Fruit fly (Drosophila melanogaster) whole organism, embryonic: ENCODE results near the gene CG14342.

ENCODE experiments used
- ATbp ChIP-seq: fragments of 200-800 bp; sonication (Bioruptor generic); optimal IDR thresholded peaks from 2 replicates; lab custom pipeline; 2017; ENCODE audit warnings: missing biosample characterization, mild to moderate bottlenecking, missing genetic modification characterization, missing genetic modification reagents
- Atf6 ChIP-seq: fragments of 200-800 bp; sonication (Bioruptor generic); IDR thresholded peaks from 2 replicates; pipeline ENCODE4 v1.3.6; 2022; ENCODE audit warnings: missing biosample characterization, missing genetic modification characterization
- Awh ChIP-seq: fragments of 200-800 bp; sonication (Bioruptor generic); IDR thresholded peaks from 2 replicates; pipeline ENCODE4, ENCODE4 v1.3.6; 2022; ENCODE audit warnings: missing biosample characterization, missing genetic modification characterization
- CG10366 ChIP-seq: fragments of 200-800 bp; sonication (Bioruptor generic); IDR thresholded peaks from 2 replicates; pipeline ENCODE4 v1.3.6; 2022; ENCODE audit warnings: missing biosample characterization, missing genetic modification characterization
- CG12659 ChIP-seq: fragments of 200-800 bp; sonication (Bioruptor generic); optimal IDR thresholded peaks from 3 replicates; lab custom pipeline; 2017; ENCODE audit warnings: mild to moderate bottlenecking, missing biosample characterization, missing genetic modification reagents, missing genetic modification characterization
- CG14014 ChIP-seq: fragments of 200-800 bp; sonication (Bioruptor generic); IDR thresholded peaks from 2 replicates; pipeline ENCODE4 v1.3.6; 2022; ENCODE audit warnings: missing biosample characterization, missing genetic modification characterization
- CG14050 ChIP-seq: fragments of 200-800 bp; sonication (Bioruptor generic); IDR thresholded peaks from 3 replicates; pipeline ENCODE4 v1.3.6; 2022; ENCODE audit warnings: missing biosample characterization, missing genetic modification characterization
- CG15269 ChIP-seq: fragments of 200-800 bp; sonication (Bioruptor generic); optimal IDR thresholded peaks from 2 replicates; lab custom pipeline; 2018; ENCODE audit warnings: missing biosample characterization, mild to moderate bottlenecking, missing genetic modification characterization, moderate library complexity
- CG17328 ChIP-seq: fragments of 200-800 bp; sonication (Bioruptor generic); IDR thresholded peaks from 2 replicates; pipeline ENCODE4 v1.3.6; 2022; ENCODE audit warnings: missing biosample characterization, missing genetic modification characterization
- CG18599 ChIP-seq: fragments of 200-800 bp; sonication (Bioruptor generic); optimal IDR thresholded peaks from 3 replicates; lab custom pipeline; 2017; ENCODE audit warnings: missing biosample characterization, missing genetic modification characterization, mild to moderate bottlenecking, moderate library complexity, missing genetic modification reagents
- CG2120 ChIP-seq: fragments of 200-800 bp; sonication (Bioruptor generic); optimal IDR thresholded peaks from 3 replicates; lab custom pipeline; 2016; ENCODE audit warnings: missing biosample characterization, missing genetic modification characterization
- CG2199 ChIP-seq: fragments of 200-800 bp; sonication (Bioruptor generic); IDR thresholded peaks from 3 replicates; pipeline ENCODE4 v1.3.6; 2022; ENCODE audit warnings: missing biosample characterization, missing genetic modification characterization
- CG30403 ChIP-seq: fragments of 200-800 bp; sonication (Bioruptor generic); optimal IDR thresholded peaks from 3 replicates; lab custom pipeline; 2016; ENCODE audit warnings: missing biosample characterization, missing genetic modification characterization
- CG43689 ChIP-seq: fragments of 200-800 bp; sonication (Bioruptor generic); IDR thresholded peaks from 2 replicates; pipeline ENCODE4 v1.3.6; 2022; ENCODE audit warnings: missing biosample characterization, missing genetic modification characterization
- CG4730 ChIP-seq: fragments of 200-800 bp; sonication (Bioruptor generic); IDR thresholded peaks from 2 replicates; pipeline ENCODE4 v1.3.6; 2022; ENCODE audit warnings: missing biosample characterization, missing genetic modification characterization
- CG6854 ChIP-seq: fragments of 200-800 bp; sonication (Bioruptor generic); optimal IDR thresholded peaks from 3 replicates; lab custom pipeline; 2017; ENCODE audit warnings: missing biosample characterization, mild to moderate bottlenecking, missing genetic modification characterization
- CG7372 ChIP-seq: fragments of 200-800 bp; sonication (Bioruptor generic); IDR thresholded peaks from 2 replicates; pipeline ENCODE4 v1.3.6; 2022; ENCODE audit warnings: missing biosample characterization, missing genetic modification characterization
- CG8924 ChIP-seq: fragments of 200-800 bp; optimal IDR thresholded peaks from 3 replicates; lab custom pipeline; 2019; ENCODE audit warnings: missing biosample characterization, mild to moderate bottlenecking, missing genetic modification characterization, moderate library complexity
- CG9437 ChIP-seq: fragments of 200-800 bp; sonication (Bioruptor generic); optimal IDR thresholded peaks from 2 replicates; lab custom pipeline; 2018; ENCODE audit warnings: missing biosample characterization, mild to moderate bottlenecking, missing genetic modification characterization
- CG9932 ChIP-seq: fragments of 200-800 bp; sonication (Bioruptor generic); IDR thresholded peaks from 2 replicates; pipeline ENCODE4 v1.3.6; 2022; ENCODE audit warnings: missing biosample characterization, missing genetic modification characterization
- Dek ChIP-seq: fragments of 200-800 bp; sonication (Bioruptor generic); optimal IDR thresholded peaks from 3 replicates; lab custom pipeline; 2019; ENCODE audit warnings: missing biosample characterization, mild to moderate bottlenecking, missing genetic modification characterization, moderate library complexity
- E2f1 ChIP-seq: fragments of 200-800 bp; sonication (Bioruptor generic); IDR thresholded peaks from 2 replicates; pipeline ENCODE4 v1.3.6; 2022; ENCODE audit warnings: missing biosample characterization, missing genetic modification characterization
- Hand ChIP-seq: fragments of 200-800 bp; sonication (Bioruptor generic); optimal IDR thresholded peaks from 2 replicates; lab custom pipeline; 2017; ENCODE audit warnings: mild to moderate bottlenecking, missing biosample characterization, missing genetic modification reagents, missing genetic modification characterization
- Hmr ChIP-seq: fragments of 200-800 bp; sonication (Bioruptor generic); optimal IDR thresholded peaks from 3 replicates; lab custom pipeline; 2017; ENCODE audit warnings: mild to moderate bottlenecking, missing biosample characterization, missing genetic modification reagents, missing genetic modification characterization
- Hr3 ChIP-seq: fragments of 200-800 bp; sonication (Bioruptor generic); optimal IDR thresholded peaks from 3 replicates; lab custom pipeline; 2016; ENCODE audit warnings: missing biosample characterization, missing genetic modification characterization
- Med ChIP-seq: fragments of 200-800 bp; sonication (Bioruptor generic); peaks from one replicate; lab custom pipeline; 2016; ENCODE audit warnings: missing biosample characterization, missing genetic modification characterization, mild to moderate bottlenecking, inconsistent platforms, moderate library complexity
- PHDP ChIP-seq: fragments of 200-800 bp; sonication (Bioruptor generic); optimal IDR thresholded peaks from 3 replicates; lab custom pipeline; 2018; ENCODE audit warnings: missing biosample characterization, mild to moderate bottlenecking, missing genetic modification characterization, moderate library complexity
- Ptx1 ChIP-seq: fragments of 200-800 bp; sonication (Bioruptor generic); IDR thresholded peaks from 2 replicates; pipeline ENCODE4 v1.3.6; 2022; ENCODE audit warnings: missing biosample characterization, missing genetic modification characterization
- Xrp1 ChIP-seq: fragments of 200-800 bp; sonication (Bioruptor generic); IDR thresholded peaks from 2 replicates; pipeline ENCODE4 v1.3.6; 2022; ENCODE audit warnings: missing biosample characterization, missing genetic modification characterization
- az2 ChIP-seq: fragments of 200-800 bp; sonication (Bioruptor generic); optimal IDR thresholded peaks from 3 replicates; lab custom pipeline; 2016; ENCODE audit warnings: missing biosample characterization, missing genetic modification characterization
- cg ChIP-seq: fragments of 200-800 bp; sonication (Bioruptor generic); optimal IDR thresholded peaks from 3 replicates; lab custom pipeline; 2019; ENCODE audit warnings: missing biosample characterization, mild to moderate bottlenecking, missing genetic modification characterization, moderate library complexity
- chn ChIP-seq: fragments of 200-800 bp; sonication (Bioruptor generic); optimal IDR thresholded peaks from 2 replicates; lab custom pipeline; 2016; ENCODE audit warnings: missing biosample characterization, missing genetic modification characterization
- ci ChIP-seq: fragments of 200-800 bp; sonication (Bioruptor generic); IDR thresholded peaks from 3 replicates; pipeline ENCODE4 v1.3.6; 2022; ENCODE audit warnings: missing biosample characterization, missing genetic modification characterization
- cwo ChIP-seq: fragments of 200-800 bp; sonication (Bioruptor generic); optimal IDR thresholded peaks from 3 replicates; lab custom pipeline; 2017; ENCODE audit warnings: missing biosample characterization, missing genetic modification characterization, mild to moderate bottlenecking, moderate library complexity, missing genetic modification reagents
- dysf ChIP-seq: fragments of 200-800 bp; sonication (Bioruptor generic); IDR thresholded peaks from 3 replicates; pipeline ENCODE4 v1.3.6; 2022; ENCODE audit warnings: missing biosample characterization, missing genetic modification characterization
- ems ChIP-seq: fragments of 200-800 bp; sonication (Bioruptor generic); optimal IDR thresholded peaks from 3 replicates; lab custom pipeline; 2016; ENCODE audit warnings: missing biosample characterization, missing genetic modification characterization
- eve ChIP-seq, 2 experiments: fragments of >200 bp; optimal IDR thresholded peaks; 2 replicates each; lab custom pipeline; 2017; ENCODE audit warnings: missing biosample characterization in 2 of 2, missing genetic modification characterization in 2 of 2
- ewg ChIP-seq: fragments of 200-800 bp; sonication (Bioruptor generic); optimal IDR thresholded peaks from 3 replicates; lab custom pipeline; 2017; ENCODE audit warnings: mild to moderate bottlenecking, missing biosample characterization, missing genetic modification reagents, missing genetic modification characterization
- gcm ChIP-seq: fragments of 200-800 bp; sonication (Bioruptor generic); optimal IDR thresholded peaks from 2 replicates; lab custom pipeline; 2019; ENCODE audit warnings: missing biosample characterization, mild to moderate bottlenecking, missing genetic modification characterization, moderate library complexity
- gem ChIP-seq: fragments of 200-800 bp; sonication (Bioruptor generic); optimal IDR thresholded peaks from 2 replicates; lab custom pipeline; 2019; ENCODE audit warnings: missing biosample characterization, mild to moderate bottlenecking, missing genetic modification characterization, moderate library complexity
- jigr1 ChIP-seq: fragments of 200-800 bp; sonication (Bioruptor generic); IDR thresholded peaks from 3 replicates; pipeline ENCODE4 v1.3.6; 2022; ENCODE audit warnings: missing biosample characterization, missing genetic modification characterization
- lmd ChIP-seq: fragments of 200-800 bp; sonication (Bioruptor generic); IDR thresholded peaks from 2 replicates; pipeline ENCODE4 v1.3.6; 2022; ENCODE audit warnings: missing biosample characterization, missing genetic modification characterization
- mirr ChIP-seq: fragments of 200-800 bp; sonication (Bioruptor generic); optimal IDR thresholded peaks from 3 replicates; lab custom pipeline; 2018; ENCODE audit warnings: missing biosample characterization, mild to moderate bottlenecking, missing genetic modification characterization
- otp ChIP-seq: fragments of 200-800 bp; sonication (Bioruptor generic); IDR thresholded peaks from 3 replicates; pipeline ENCODE4, ENCODE4 v1.3.6; 2022; ENCODE audit warnings: missing biosample characterization, missing genetic modification characterization
- row ChIP-seq: fragments of 200-800 bp; sonication (Bioruptor generic); IDR thresholded peaks from 3 replicates; pipeline ENCODE4 v1.3.6; 2022; ENCODE audit warnings: missing biosample characterization, missing genetic modification characterization
- run ChIP-seq: fragments of 200-800 bp; sonication (Bioruptor generic); optimal IDR thresholded peaks from 3 replicates; lab custom pipeline; 2018; ENCODE audit warnings: missing biosample characterization, mild to moderate bottlenecking, missing genetic modification characterization
- sens-2 ChIP-seq: fragments of 200-800 bp; sonication (Bioruptor generic); IDR thresholded peaks from 2 replicates; pipeline ENCODE4 v1.3.6; 2022; ENCODE audit warnings: missing biosample characterization, missing genetic modification characterization
- seq ChIP-seq: fragments of 200-800 bp; sonication (Bioruptor generic); IDR thresholded peaks from 2 replicates; pipeline ENCODE4 v1.3.6; 2022; ENCODE audit warnings: missing biosample characterization, missing genetic modification characterization
- tgo ChIP-seq: fragments of 200-800 bp; sonication (Bioruptor generic); IDR thresholded peaks from 3 replicates; pipeline ENCODE4 v1.3.6; 2022; ENCODE audit warnings: missing biosample characterization, missing genetic modification characterization
- vvl ChIP-seq: fragments of 200-800 bp; sonication (Bioruptor generic); IDR thresholded peaks from 2 replicates; pipeline ENCODE4 v1.3.6; 2022; ENCODE audit warnings: missing biosample characterization, missing genetic modification characterization

The CG14342 gene

DNA sequence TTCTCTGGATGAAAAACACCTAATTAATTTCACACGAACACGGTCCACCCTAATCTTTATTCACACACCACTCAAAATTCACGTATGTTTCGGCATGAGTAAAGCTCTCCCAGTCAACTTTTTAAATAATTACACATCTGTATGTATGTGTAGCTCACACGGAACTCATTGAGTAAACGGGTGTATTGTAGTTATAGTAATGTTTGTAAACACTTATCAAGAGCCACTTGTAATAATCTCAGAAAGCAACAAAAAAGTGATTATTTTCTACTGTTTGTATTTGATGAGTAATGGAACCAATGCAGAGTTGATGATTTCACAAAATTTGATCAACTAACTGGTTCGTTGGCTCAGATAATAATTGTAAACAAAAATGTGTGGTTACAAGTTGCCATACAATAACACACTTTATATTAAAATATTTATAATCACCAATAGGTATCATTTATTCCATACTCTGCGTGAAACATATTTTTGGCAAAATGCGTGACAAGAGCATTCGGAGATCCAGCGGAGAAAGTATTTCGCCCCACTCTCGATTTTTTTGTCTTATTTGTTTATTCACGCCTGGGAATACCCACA is 14.0 kb downstream of the CG14342 start (continued):
- peak; percentile 28; the same call in 1 of the 2 replicates for TF ChIP-seq lmd
- 0 out of 3 replicates have a peak, but pooled peaks have one; percentile 10 for TF ChIP-seq CG14050
- TF ChIP-seq CG8924 (tag; lab: Kevin White, UChicago), result peak; percentile 38
- TF ChIP-seq CG4730 (GFP tag; lab: Robert Waterston, UW), result peak; percentile 21; the same call in 1 of the 2 replicates
- TF ChIP-seq cg, result peak; percentile 50
- peak; percentile 60; the same call in 1 of the 2 replicates for TF ChIP-seq Atf6 (GFP tag; lab: Robert Waterston, UW)
- TF ChIP-seq Ptx1 (GFP tag; lab: Robert Waterston, UW), result 0 out of 2 replicates have a peak, but pooled peaks have one; percentile 20
- peak; percentile 65 for TF ChIP-seq CG2120 (GFP tag; lab: Kevin White, UChicago)
- TF ChIP-seq chn (GFP tag; lab: Kevin White, UChicago), result peak; percentile 12
- peak; percentile 76 for TF ChIP-seq gem (tag; lab: Kevin White, UChicago)
- TF ChIP-seq CG10366 (GFP tag; lab: Robert Waterston, UW), result peak; percentile 7; the same call in 1 of the 2 replicates
- TF ChIP-seq Hmr (GFP tag; lab: Kevin White, UChicago), result peak; percentile 42
- no peak for TF ChIP-seq CG17328 (GFP tag; lab: Robert Waterston, UW)
- no peak for TF ChIP-seq run
- TF ChIP-seq CG15269, result peak; percentile 48
- TF ChIP-seq ci, result peak; percentile 82
- no peak for TF ChIP-seq CG6854 (GFP tag; lab: Kevin White, UChicago)
- peak; percentile 6; the same call in 1 of the 2 replicates for TF ChIP-seq E2f1 (GFP tag; lab: Robert Waterston, UW)
- TF ChIP-seq CG43689, result peak; percentile 47; the same call in 1 of the 2 replicates
- TF ChIP-seq CG9932 (GFP tag; lab: Robert Waterston, UW), result peak; percentile 24
- peak; percentile 10 for TF ChIP-seq CG30403 (GFP tag; lab: Kevin White, UChicago)
- peak; percentile 7 for TF ChIP-seq gcm (GFP tag; lab: Kevin White, UChicago)
- TF ChIP-seq ATbp (GFP tag; lab: Kevin White, UChicago), result peak; percentile 61
- no peak for TF ChIP-seq CG18599 (GFP tag; lab: Kevin White, UChicago)
- TF ChIP-seq Dek (tag; lab: Kevin White, UChicago), result peak; percentile 5
- TF ChIP-seq CG9437 (GFP tag; lab: Kevin White, UChicago), result peak; percentile 31
- no peak for TF ChIP-seq ewg
- peak; percentile 3 for TF ChIP-seq Hr3 (GFP tag; lab: Kevin White, UChicago)
- TF ChIP-seq dysf, result peak; percentile 9; the same call in 1 of the 3 replicates
- 0 out of 3 replicates have a peak, but pooled peaks have one; percentile 30 for TF ChIP-seq otp (GFP tag; lab: Robert Waterston, UW)
- TF ChIP-seq CG12659 (GFP tag; lab: Kevin White, UChicago), result peak; percentile 6
- TF ChIP-seq ems (GFP tag; lab: Kevin White, UChicago), result no peak
- no peak for TF ChIP-seq Hand (GFP tag; lab: Kevin White, UChicago)
- TF ChIP-seq Med, result peak; percentile 44
- no peak for TF ChIP-seq sens-2
- no peak for TF ChIP-seq CG2199 (GFP tag; lab: Robert Waterston, UW)
- no peak for TF ChIP-seq vvl (GFP tag; lab: Robert Waterston, UW)
- peak; percentile 40; the same call in 1 of the 2 replicates for TF ChIP-seq CG14014
- no peak for TF ChIP-seq mirr (GFP tag; lab: Kevin White, UChicago)
- TF ChIP-seq row (GFP tag; lab: Robert Waterston, UW), result peak; percentile 82
- no peak for TF ChIP-seq cwo
- peak; percentile 65 for TF ChIP-seq PHDP (tag; lab: Kevin White, UChicago)
- no peak for TF ChIP-seq jigr1 (GFP tag; lab: Robert Waterston, UW)
- TF ChIP-seq seq (GFP tag; lab: Robert Waterston, UW), result peak; percentile 27; the same call in 1 of the 2 replicates
- 0 out of 2 replicates have a peak, but pooled peaks have one; percentile 8 for TF ChIP-seq Xrp1 (GFP tag; lab: Robert Waterston, UW)
- no peak for TF ChIP-seq CG7372 (GFP tag; lab: Robert Waterston, UW)
- peak; percentile 24; the same call in 1 of the 3 replicates for TF ChIP-seq tgo (GFP tag; lab: Robert Waterston, UW)
- no peak for TF ChIP-seq Awh (GFP tag; lab: Robert Waterston, UW)
- no peak for TF ChIP-seq az2
- peak in 1 of 2 experiments; percentile 44 for TF ChIP-seq eve (GFP tag; optimal IDR thresholded peaks at IDR 0.05; lab: Kevin White, UChicago)
